Worm (Caenorhabditis elegans) whole organism, L2 larva: ENCODE measurements around the gene F21C10.11.

ENCODE experiments used
- C34F6.9 ChIP-seq: fragments of 150-350 bp; optimal IDR thresholded peaks from 2 replicates; lab custom pipeline; 2014; ENCODE audit warnings: missing biosample characterization, missing genetic modification characterization
- F13H6.1 ChIP-seq: sonication (generic microtip); optimal IDR thresholded peaks from 2 replicates; lab custom pipeline; 2016; ENCODE audit warnings: missing genetic modification characterization, missing compliant biosample characterization
- R02D3.7 ChIP-seq: fragments of 150-350 bp; optimal IDR thresholded peaks from 2 replicates; lab custom pipeline; 2014; ENCODE audit warnings: missing biosample characterization, missing genetic modification characterization
- Y55F3AM.14 ChIP-seq: fragments of 200-800 bp; sonication (Bioruptor generic); optimal IDR thresholded peaks from 2 replicates; lab custom pipeline; 2018; ENCODE audit warnings: mild to moderate bottlenecking, missing genetic modification characterization, missing compliant biosample characterization
- ZK546.5 ChIP-seq: sonication (generic microtip); optimal IDR thresholded peaks from 2 replicates; lab custom pipeline; 2017; ENCODE audit warnings: missing biosample characterization, missing genetic modification characterization
- alr-1 ChIP-seq: fragments of 150-350 bp; optimal IDR thresholded peaks from 2 replicates; lab custom pipeline; 2014; ENCODE audit warnings: missing biosample characterization, missing genetic modification characterization
- aly-2 ChIP-seq: fragments of 150-350 bp; optimal IDR thresholded peaks from 2 replicates; lab custom pipeline; 2014; ENCODE audit warnings: missing biosample characterization, missing genetic modification characterization
- ama-1 ChIP-seq: fragments of 150-350 bp; optimal IDR thresholded peaks from 2 replicates; lab custom pipeline; 2018; ENCODE audit warnings: inconsistent platforms
- blmp-1 ChIP-seq: sonication (generic microtip); optimal IDR thresholded peaks from 2 replicates; lab custom pipeline; 2017; ENCODE audit warnings: missing genetic modification characterization, mild to moderate bottlenecking, missing compliant biosample characterization, antibody characterized with exemption, moderate library complexity; ENCODE audit not compliant: insufficient read depth
- ceh-16 ChIP-seq: fragments of 150-350 bp; optimal IDR thresholded peaks from 2 replicates; lab custom pipeline; 2014; ENCODE audit warnings: missing biosample characterization, missing genetic modification characterization
- ceh-82 ChIP-seq: fragments of 150-350 bp; optimal IDR thresholded peaks from 2 replicates; lab custom pipeline; 2014; ENCODE audit warnings: missing biosample characterization, missing genetic modification characterization
- crh-2 ChIP-seq: sonication (generic microtip); optimal IDR thresholded peaks from 2 replicates; lab custom pipeline; 2017; ENCODE audit warnings: missing biosample characterization, missing genetic modification characterization
- dmd-4 ChIP-seq: sonication (generic microtip); optimal IDR thresholded peaks from 2 replicates; lab custom pipeline; 2017; ENCODE audit warnings: missing biosample characterization, missing genetic modification characterization
- egl-27 ChIP-seq: sonication (generic microtip); optimal IDR thresholded peaks from 3 replicates; lab custom pipeline; 2017; ENCODE audit warnings: missing biosample characterization, missing genetic modification reagents, missing genetic modification characterization
- elt-1 ChIP-seq: fragments of 150-350 bp; optimal IDR thresholded peaks from 2 replicates; lab custom pipeline; 2014; ENCODE audit warnings: missing biosample characterization, missing genetic modification characterization
- elt-3 ChIP-seq: sonication (generic microtip); optimal IDR thresholded peaks from 2 replicates; lab custom pipeline; 2017; ENCODE audit warnings: missing biosample characterization, missing genetic modification characterization
- fos-1 ChIP-seq: fragments of 150-350 bp; optimal IDR thresholded peaks from 2 replicates; lab custom pipeline; 2014; ENCODE audit warnings: missing biosample characterization, missing genetic modification characterization
- gmeb-1 ChIP-seq: fragments of 150-350 bp; optimal IDR thresholded peaks from 2 replicates; lab custom pipeline; 2014; ENCODE audit warnings: missing biosample characterization, missing genetic modification characterization
- lin-11 ChIP-seq: fragments of 150-350 bp; sonication (generic microtip); optimal IDR thresholded peaks from 2 replicates; lab custom pipeline; 2014; ENCODE audit warnings: missing biosample characterization, missing genetic modification characterization, inconsistent platforms, mixed read lengths
- lin-13 ChIP-seq: fragments of 150-350 bp; optimal IDR thresholded peaks from 2 replicates; lab custom pipeline; 2014; ENCODE audit warnings: missing biosample characterization, missing genetic modification reagents, missing genetic modification characterization
- lin-39 ChIP-seq: fragments of 150-350 bp; optimal IDR thresholded peaks from 2 replicates; lab custom pipeline; 2014; ENCODE audit warnings: missing biosample characterization, missing genetic modification reagents, missing genetic modification characterization
- lsy-2 ChIP-seq, 2 experiments: fragments of 150-350 bp in 1 of 2; sonication (generic microtip) in 1 of 2; optimal IDR thresholded peaks; 2 replicates each; lab custom pipeline; 2014 to 2017; ENCODE audit warnings: missing biosample characterization in 2 of 2, missing genetic modification characterization in 2 of 2
- mab-5 ChIP-seq: fragments of 150-350 bp; optimal IDR thresholded peaks from 2 replicates; lab custom pipeline; 2014; ENCODE audit warnings: missing biosample characterization, missing genetic modification characterization
- mbf-1 ChIP-seq: sonication (generic microtip); optimal IDR thresholded peaks from 2 replicates; lab custom pipeline; 2017; ENCODE audit warnings: missing biosample characterization, missing genetic modification characterization
- mdl-1 ChIP-seq, 2 experiments: fragments of 150-350 bp in 1 of 2; sonication (generic microtip) in 1 of 2; optimal IDR thresholded peaks; 2 replicates each; lab custom pipeline; 2017; ENCODE audit warnings: missing biosample characterization in 2 of 2, missing genetic modification characterization in 2 of 2
- nhr-10 ChIP-seq: sonication (generic microtip); optimal IDR thresholded peaks from 2 replicates; lab custom pipeline; 2017; ENCODE audit warnings: missing biosample characterization, missing genetic modification characterization
- nhr-11 ChIP-seq: fragments of 150-350 bp; optimal IDR thresholded peaks from 2 replicates; lab custom pipeline; 2014; ENCODE audit warnings: missing biosample characterization, missing genetic modification characterization
- nhr-12 ChIP-seq: fragments of 150-350 bp; optimal IDR thresholded peaks from 2 replicates; lab custom pipeline; 2014; ENCODE audit warnings: missing biosample characterization, missing genetic modification characterization
- nhr-129 ChIP-seq: fragments of 150-350 bp; optimal IDR thresholded peaks from 2 replicates; lab custom pipeline; 2014; ENCODE audit warnings: missing biosample characterization, missing genetic modification characterization
- nhr-21 ChIP-seq: fragments of 150-350 bp; optimal IDR thresholded peaks from 2 replicates; lab custom pipeline; 2014; ENCODE audit warnings: missing biosample characterization, missing genetic modification characterization
- nhr-23 ChIP-seq: fragments of 150-350 bp; optimal IDR thresholded peaks from 2 replicates; lab custom pipeline; 2014; ENCODE audit warnings: missing biosample characterization, missing genetic modification reagents, missing genetic modification characterization
- nhr-237 ChIP-seq: fragments of 150-350 bp; optimal IDR thresholded peaks from 2 replicates; lab custom pipeline; 2014; ENCODE audit warnings: missing biosample characterization, missing genetic modification characterization
- nhr-25 ChIP-seq: fragments of 150-350 bp; sonication (generic microtip); optimal IDR thresholded peaks from 3 replicates; lab custom pipeline; 2014; ENCODE audit warnings: missing biosample characterization, missing genetic modification characterization
- nhr-6 ChIP-seq: fragments of 150-350 bp; optimal IDR thresholded peaks from 2 replicates; lab custom pipeline; 2014; ENCODE audit warnings: missing biosample characterization, missing genetic modification characterization
- nhr-77 ChIP-seq: fragments of 150-350 bp; optimal IDR thresholded peaks from 2 replicates; lab custom pipeline; 2014; ENCODE audit warnings: missing biosample characterization, missing genetic modification characterization
- peb-1 ChIP-seq: fragments of 150-350 bp; optimal IDR thresholded peaks from 2 replicates; lab custom pipeline; 2014; ENCODE audit warnings: missing biosample characterization, missing genetic modification characterization
- sem-4 ChIP-seq: fragments of 150-350 bp; optimal IDR thresholded peaks from 2 replicates; lab custom pipeline; 2014; ENCODE audit warnings: missing biosample characterization, missing genetic modification reagents, missing genetic modification characterization
- skn-1 ChIP-seq: sonication (generic microtip); optimal IDR thresholded peaks from 2 replicates; lab custom pipeline; 2017; ENCODE audit warnings: missing biosample characterization, missing genetic modification characterization
- sma-3 ChIP-seq: sonication (generic microtip); optimal IDR thresholded peaks from 2 replicates; lab custom pipeline; 2016; ENCODE audit warnings: missing genetic modification reagents, missing genetic modification characterization, missing compliant biosample characterization
- sma-9 ChIP-seq, 2 experiments: fragments of 150-350 bp in 1 of 2; sonication (generic microtip) in 1 of 2; optimal IDR thresholded peaks; 2 replicates each; lab custom pipeline; 2014 to 2016; ENCODE audit warnings: missing genetic modification characterization in 2 of 2, mild to moderate bottlenecking in 1 of 2, missing biosample characterization in 1 of 2, missing compliant biosample characterization in 1 of 2, missing genetic modification reagents in 1 of 2, moderate library complexity in 1 of 2
- snpc-4 ChIP-seq: fragments of 150-350 bp; optimal IDR thresholded peaks from 2 replicates; lab custom pipeline; 2014; ENCODE audit warnings: missing biosample characterization, missing genetic modification characterization
- unc-39 ChIP-seq: fragments of 150-350 bp; optimal IDR thresholded peaks from 2 replicates; lab custom pipeline; 2014; ENCODE audit warnings: missing biosample characterization, missing genetic modification characterization
- unc-55 ChIP-seq: fragments of 150-350 bp; sonication (generic microtip); optimal IDR thresholded peaks from 3 replicates; lab custom pipeline; 2014; ENCODE audit warnings: missing biosample characterization, missing genetic modification reagents, missing genetic modification characterization
- unc-62 ChIP-seq: fragments of 150-350 bp; optimal IDR thresholded peaks from 2 replicates; lab custom pipeline; 2014; ENCODE audit warnings: missing biosample characterization, missing genetic modification reagents, missing genetic modification characterization
- zag-1 ChIP-seq: fragments of 150-350 bp; optimal IDR thresholded peaks from 2 replicates; lab custom pipeline; 2014; ENCODE audit warnings: missing biosample characterization, missing genetic modification characterization
- ztf-1 ChIP-seq: fragments of 200-800 bp; sonication (Bioruptor generic); conservative IDR thresholded peaks from 2 replicates; pipeline ENCODE4 v1.3.6; 2022; ENCODE audit warnings: missing genetic modification characterization, missing compliant biosample characterization
- ztf-11 ChIP-seq: sonication (generic microtip); optimal IDR thresholded peaks from 2 replicates; lab custom pipeline; 2017; ENCODE audit warnings: missing biosample characterization, missing genetic modification characterization
- ztf-4 ChIP-seq: fragments of 150-350 bp; optimal IDR thresholded peaks from 2 replicates; lab custom pipeline; 2014; ENCODE audit warnings: missing biosample characterization, missing genetic modification characterization

The F21C10.11 gene

DNA sequence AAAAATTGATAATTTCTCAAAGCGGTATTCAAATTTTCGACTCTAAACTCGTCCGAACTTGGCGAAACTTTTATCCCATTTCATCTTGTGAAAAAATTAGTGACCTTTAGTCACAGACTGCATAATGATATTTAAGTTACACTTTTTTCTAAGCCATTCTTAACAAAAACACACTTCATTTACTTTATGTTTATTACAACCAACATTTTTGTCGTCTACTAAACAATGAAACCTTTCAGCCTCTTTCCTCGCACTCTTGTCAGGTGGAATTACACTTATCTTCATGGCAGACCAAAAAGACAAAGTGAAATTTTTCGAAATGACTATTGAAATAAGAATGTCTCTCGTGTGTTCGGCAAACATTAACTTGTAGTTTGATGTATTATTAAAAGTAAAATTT is 40.6 kb downstream of the F21C10.11 start:
- no peak for TF ChIP-seq elt-3 (tag; lab: Kevin White, UChicago)
- TF ChIP-seq egl-27 (tag; lab: Kevin White, UChicago): no peak
- no peak for TF ChIP-seq aly-2 (tag; lab: Kevin White, UChicago)
- no peak for TF ChIP-seq F13H6.1 (tag; lab: Kevin White, UChicago)
- TF ChIP-seq crh-2 (tag; lab: Kevin White, UChicago): peak; percentile 23
- no peak for TF ChIP-seq mbf-1
- no peak for TF ChIP-seq nhr-11
- no peak for TF ChIP-seq mdl-1 (tag; optimal IDR thresholded peaks at IDR 0.05; lab: Kevin White, UChicago)
- no peak for TF ChIP-seq elt-1 (tag; lab: Kevin White, UChicago)
- no peak for TF ChIP-seq nhr-6 (tag; lab: Kevin White, UChicago)
- TF ChIP-seq lin-39 (tag; lab: Kevin White, UChicago): no peak
- TF ChIP-seq sma-9 (GFP tag; optimal IDR thresholded peaks at IDR 0.05; lab: Kevin White, UChicago): no peak
- TF ChIP-seq sma-9 (tag; optimal IDR thresholded peaks at IDR 0.05; lab: Kevin White, UChicago): no peak
- TF ChIP-seq ceh-82 (tag; lab: Kevin White, UChicago): no peak
- no peak for TF ChIP-seq mab-5 (tag; lab: Kevin White, UChicago)
- TF ChIP-seq ztf-4 (tag; lab: Kevin White, UChicago): peak; percentile 6
- TF ChIP-seq dmd-4 (tag; lab: Kevin White, UChicago): no peak
- peak; percentile 93 for TF ChIP-seq ama-1 (lab: Kevin White, UChicago)
- no peak for TF ChIP-seq lin-11
- TF ChIP-seq zag-1 (tag; lab: Kevin White, UChicago): no peak
- no peak for TF ChIP-seq nhr-12 (tag; lab: Kevin White, UChicago)
- TF ChIP-seq peb-1 (tag; lab: Kevin White, UChicago): no peak
- no peak for TF ChIP-seq skn-1 (tag; lab: Kevin White, UChicago)
- no peak for TF ChIP-seq nhr-237 (tag; lab: Kevin White, UChicago)
- TF ChIP-seq ztf-11 (tag; lab: Kevin White, UChicago): no peak
- no peak for TF ChIP-seq nhr-23
- TF ChIP-seq snpc-4 (tag; lab: Kevin White, UChicago): no peak
- TF ChIP-seq ceh-16 (tag; lab: Kevin White, UChicago): no peak
- no peak for TF ChIP-seq unc-62 (GFP tag; lab: Kevin White, UChicago)
- no peak for TF ChIP-seq nhr-77 (tag; lab: Kevin White, UChicago)
- TF ChIP-seq ZK546.5 (tag; lab: Kevin White, UChicago): no peak
- TF ChIP-seq sem-4 (tag; lab: Kevin White, UChicago): no peak
- TF ChIP-seq fos-1 (tag; lab: Kevin White, UChicago): no peak
- peak; percentile 28 for TF ChIP-seq nhr-21 (tag; lab: Kevin White, UChicago)
- no peak for TF ChIP-seq gmeb-1 (tag; lab: Kevin White, UChicago)
- peak; percentile 0 for TF ChIP-seq blmp-1
- TF ChIP-seq sma-3 (GFP tag; lab: Kevin White, UChicago): peak; percentile 14
- TF ChIP-seq ztf-1 (GFP tag; lab: Robert Waterston, UW): no peak
- TF ChIP-seq nhr-25 (tag; lab: Kevin White, UChicago): peak; percentile 91
- TF ChIP-seq nhr-10 (tag; lab: Kevin White, UChicago): no peak
- no peak for TF ChIP-seq C34F6.9
- TF ChIP-seq nhr-129 (tag; lab: Kevin White, UChicago): no peak
- TF ChIP-seq unc-39: no peak
- TF ChIP-seq lsy-2 (tag; optimal IDR thresholded peaks at IDR 0.05; lab: Kevin White, UChicago): no peak
- no peak for TF ChIP-seq alr-1 (tag; lab: Kevin White, UChicago)
- no peak for TF ChIP-seq R02D3.7
- peak; percentile 17 for TF ChIP-seq lin-13 (GFP tag; lab: Kevin White, UChicago)
- TF ChIP-seq Y55F3AM.14 (GFP tag; lab: Kevin White, UChicago): no peak
- TF ChIP-seq unc-55 (GFP tag; lab: Kevin White, UChicago): no peak
